Worm (Caenorhabditis elegans) whole organism, L3 larva: ENCODE results near the gene srg-59.

Experiments
- aly-2 ChIP-seq: fragments of 150-350 bp; optimal IDR thresholded peaks from 2 replicates; lab custom pipeline; 2014; ENCODE audit warnings: missing biosample characterization, missing genetic modification characterization
- ama-1 ChIP-seq: fragments of 150-350 bp; optimal IDR thresholded peaks from 2 replicates; lab custom pipeline; 2018
- nhr-11 ChIP-seq: fragments of 150-350 bp; optimal IDR thresholded peaks from 2 replicates; lab custom pipeline; 2014; ENCODE audit warnings: missing biosample characterization, missing genetic modification characterization
- nhr-12 ChIP-seq: fragments of 150-350 bp; optimal IDR thresholded peaks from 2 replicates; lab custom pipeline; 2014; ENCODE audit warnings: missing biosample characterization, missing genetic modification characterization
- nhr-237 ChIP-seq: fragments of 150-350 bp; optimal IDR thresholded peaks from 2 replicates; lab custom pipeline; 2014; ENCODE audit warnings: missing biosample characterization, missing genetic modification characterization
- nhr-25 ChIP-seq: sonication (generic microtip); optimal IDR thresholded peaks from 2 replicates; lab custom pipeline; 2017; ENCODE audit warnings: missing biosample characterization, missing genetic modification characterization
- nhr-28 ChIP-seq: fragments of 150-350 bp; optimal IDR thresholded peaks from 2 replicates; lab custom pipeline; 2014; ENCODE audit warnings: missing biosample characterization, missing genetic modification characterization
- pha-4 ChIP-seq: fragments of 150-350 bp; optimal IDR thresholded peaks from 2 replicates; lab custom pipeline; 2014; ENCODE audit warnings: missing biosample characterization, missing genetic modification reagents, missing genetic modification characterization
- snpc-4 ChIP-seq: fragments of 150-350 bp; optimal IDR thresholded peaks from 2 replicates; lab custom pipeline; 2014; ENCODE audit warnings: missing biosample characterization, missing genetic modification characterization
- unc-62 ChIP-seq: fragments of 150-350 bp; sonication (generic microtip); optimal IDR thresholded peaks from 4 replicates; lab custom pipeline; 2014; ENCODE audit warnings: missing biosample characterization, missing genetic modification reagents, missing genetic modification characterization
- ztf-4 ChIP-seq: fragments of 150-350 bp; optimal IDR thresholded peaks from 2 replicates; lab custom pipeline; 2014; ENCODE audit warnings: missing biosample characterization, missing genetic modification characterization

ce11 chrV:2694389-2694788 lies 30.7 kb downstream of the srg-59 start, which contains the start of gene Y45G12B.2:
- peak; percentile 38 for TF ChIP-seq nhr-25 (tag; lab: Kevin White, UChicago)
- TF ChIP-seq snpc-4 (tag; lab: Kevin White, UChicago) = peak; percentile 8
- no peak for TF ChIP-seq nhr-11 (tag; lab: Kevin White, UChicago)
- no peak for TF ChIP-seq nhr-28
- TF ChIP-seq ztf-4 (tag; lab: Kevin White, UChicago) = no peak
- TF ChIP-seq unc-62 = no peak
- TF ChIP-seq nhr-237 (tag; lab: Kevin White, UChicago) = no peak
- no peak for TF ChIP-seq nhr-12
- TF ChIP-seq aly-2 (tag; lab: Kevin White, UChicago) = no peak
- TF ChIP-seq ama-1 (lab: Kevin White, UChicago) = no peak
- TF ChIP-seq pha-4 = peak; percentile 77
